Worm (Caenorhabditis elegans): ENCODE data around the gene T27D12.6.

DNA sequence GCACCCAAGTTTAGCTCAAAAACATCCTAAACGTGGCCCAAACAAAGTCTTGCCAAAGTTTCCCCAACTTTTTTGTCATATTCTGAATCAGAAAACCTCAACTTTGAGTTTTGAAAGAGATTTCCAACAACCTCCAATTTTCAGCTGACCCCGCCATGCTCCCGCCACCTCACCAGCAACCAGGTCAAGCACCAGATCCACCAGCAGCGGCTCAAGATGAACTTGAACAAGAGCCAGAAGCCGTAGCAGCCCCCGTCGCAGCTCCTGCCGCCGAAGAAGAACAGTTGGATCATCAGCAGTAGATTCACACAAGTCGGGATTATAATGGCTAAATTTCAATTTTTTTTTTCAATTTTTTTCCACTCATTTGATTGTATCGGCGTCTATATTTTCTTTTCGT is 24.1 kb upstream of the T27D12.6 start:
- TF ChIP-seq tab-1 (GFP tag; IDR thresholded peaks at IDR 0.05) (no peak), med-1 (GFP tag; optimal IDR thresholded peaks at IDR 0.05; ENCODE audit: insufficient read depth) (no peak)

Data from whole organism, midembryonic.